Worm (Caenorhabditis elegans) whole organism, early embryonic: ENCODE measurements around the gene F02H6.2.

ENCODE experiments used
- B0310.2 ChIP-seq: sonication (generic microtip); optimal IDR thresholded peaks from 2 replicates; lab custom pipeline; 2016; ENCODE audit warnings: mild to moderate bottlenecking, missing genetic modification characterization, missing compliant biosample characterization
- F13C5.2 ChIP-seq: sonication (generic microtip); optimal IDR thresholded peaks from 2 replicates; lab custom pipeline; 2017; ENCODE audit warnings: mild to moderate bottlenecking, missing genetic modification characterization, inconsistent platforms, missing compliant biosample characterization
- ceh-36 ChIP-seq: sonication (generic microtip); optimal IDR thresholded peaks from 2 replicates; lab custom pipeline; 2016; ENCODE audit warnings: missing genetic modification characterization, inconsistent platforms, missing compliant biosample characterization
- hmg-4 ChIP-seq: fragments of 200-800 bp; sonication (Bioruptor generic); optimal IDR thresholded peaks from 2 replicates; lab custom pipeline; 2018; ENCODE audit warnings: mild to moderate bottlenecking, missing genetic modification characterization, missing compliant biosample characterization
- scrt-1 ChIP-seq: fragments of 200-800 bp; sonication (Bioruptor generic); IDR thresholded peaks from 2 replicates; pipeline ENCODE4 v1.3.6; 2022; ENCODE audit warnings: missing genetic modification characterization, missing compliant biosample characterization
- tra-4 ChIP-seq: sonication (generic microtip); optimal IDR thresholded peaks from 2 replicates; lab custom pipeline; 2017; ENCODE audit warnings: missing genetic modification characterization, missing compliant biosample characterization

DNA sequence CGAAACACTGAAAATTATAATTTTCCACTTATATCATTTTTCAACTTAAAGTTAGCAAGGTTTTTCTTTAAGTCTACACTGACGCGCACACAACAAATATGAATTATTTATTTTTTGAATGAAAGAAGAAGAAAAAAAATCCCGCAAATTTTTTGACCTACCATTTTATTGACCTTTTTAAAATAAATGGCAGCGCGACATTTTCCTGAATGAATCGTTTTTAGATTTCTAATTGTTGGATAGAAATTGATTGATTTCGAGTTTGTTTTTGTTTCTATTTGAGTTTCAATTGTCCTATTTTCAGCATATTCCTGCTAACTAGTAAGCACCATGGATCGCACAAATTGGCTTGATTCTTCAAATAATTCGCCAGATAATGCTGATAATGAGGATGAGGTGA, 3.1 kb upstream of the F02H6.2 start, which contains the start of gene K01G12.3:
- no peak for TF ChIP-seq B0310.2
- TF ChIP-seq tra-4 (tag; lab: Kevin White, UChicago), result no peak
- no peak for TF ChIP-seq scrt-1 (GFP tag; lab: Robert Waterston, UW)
- TF ChIP-seq hmg-4, result no peak
- TF ChIP-seq ceh-36, result no peak
- no peak for TF ChIP-seq F13C5.2 (tag; lab: Kevin White, UChicago)
